Fruit fly (Drosophila melanogaster) whole organism, pupa: ENCODE results near the gene Smu1.
A peak's percentile ranks its signal among the peaks of the same experiment; 100 is the strongest.

Experiments
- CG10348 ChIP-seq: fragments of 200-800 bp; sonication (Bioruptor generic); IDR thresholded peaks from 2 replicates; pipeline ENCODE4 v1.3.6; 2022; ENCODE audit warnings: missing biosample characterization, missing genetic modification characterization
- CG12605 ChIP-seq: fragments of 200-800 bp; sonication (Bioruptor generic); IDR thresholded peaks from 2 replicates; pipeline ENCODE4 v1.3.6; 2022; ENCODE audit warnings: missing biosample characterization, missing genetic modification characterization
- CG13204 ChIP-seq: fragments of 200-800 bp; sonication (Bioruptor generic); optimal IDR thresholded peaks from 2 replicates; lab custom pipeline; 2018; ENCODE audit warnings: missing biosample characterization, mild to moderate bottlenecking, missing genetic modification characterization, moderate library complexity
- CG14655 ChIP-seq: fragments of 200-800 bp; sonication (Bioruptor generic); optimal IDR thresholded peaks from 3 replicates; lab custom pipeline; 2017; ENCODE audit warnings: mild to moderate bottlenecking, missing biosample characterization, missing genetic modification reagents, missing genetic modification characterization
- CG15710 ChIP-seq: fragments of 200-800 bp; sonication (Bioruptor generic); optimal IDR thresholded peaks from 2 replicates; lab custom pipeline; 2018; ENCODE audit warnings: missing biosample characterization, mild to moderate bottlenecking, missing genetic modification characterization, moderate library complexity
- CG17806 ChIP-seq: fragments of 200-800 bp; sonication (Bioruptor generic); optimal IDR thresholded peaks from 2 replicates; lab custom pipeline; 2018; ENCODE audit warnings: missing biosample characterization, mild to moderate bottlenecking, missing genetic modification characterization, moderate library complexity
- CG32121 ChIP-seq: fragments of 200-800 bp; sonication (Bioruptor generic); IDR thresholded peaks from 2 replicates; pipeline ENCODE4 v1.3.6; 2022; ENCODE audit warnings: missing biosample characterization, missing genetic modification characterization
- CG34367 ChIP-seq: fragments of 200-800 bp; sonication (Bioruptor generic); optimal IDR thresholded peaks from 2 replicates; lab custom pipeline; 2018; ENCODE audit warnings: missing biosample characterization, mild to moderate bottlenecking, missing genetic modification characterization
- CG4496 ChIP-seq: fragments of 200-800 bp; sonication (Bioruptor generic); IDR thresholded peaks from 3 replicates; pipeline ENCODE4 v1.3.6; 2022; ENCODE audit warnings: missing biosample characterization, missing genetic modification characterization
- CG8159 ChIP-seq: fragments of 200-800 bp; sonication (Bioruptor generic); optimal IDR thresholded peaks from 3 replicates; lab custom pipeline; 2018; ENCODE audit warnings: missing biosample characterization, mild to moderate bottlenecking, missing genetic modification characterization, moderate library complexity
- CG8301 ChIP-seq: fragments of 200-800 bp; sonication (Bioruptor generic); optimal IDR thresholded peaks from 2 replicates; lab custom pipeline; 2018; ENCODE audit warnings: missing biosample characterization, mild to moderate bottlenecking, missing genetic modification characterization
- CG9948 ChIP-seq: fragments of 200-800 bp; sonication (Bioruptor generic); optimal IDR thresholded peaks from 2 replicates; lab custom pipeline; 2018; ENCODE audit warnings: missing biosample characterization, mild to moderate bottlenecking, missing genetic modification characterization, moderate library complexity
- D1 ChIP-seq: fragments of 200-800 bp; sonication (Bioruptor generic); optimal IDR thresholded peaks from 2 replicates; lab custom pipeline; 2018; ENCODE audit warnings: missing biosample characterization, mild to moderate bottlenecking, missing genetic modification characterization, moderate library complexity
- EcR ChIP-seq: fragments of 200-800 bp; sonication (Bioruptor generic); optimal IDR thresholded peaks from 3 replicates; lab custom pipeline; 2019; ENCODE audit warnings: missing biosample characterization, missing genetic modification characterization, mild to moderate bottlenecking, moderate library complexity, missing genetic modification reagents
- Ets98B ChIP-seq: fragments of 200-800 bp; sonication (Bioruptor generic); IDR thresholded peaks from 2 replicates; pipeline ENCODE4 v1.3.6; 2022; ENCODE audit warnings: missing biosample characterization, missing genetic modification characterization
- Pif1A ChIP-seq: fragments of 200-800 bp; sonication (Bioruptor generic); optimal IDR thresholded peaks from 3 replicates; lab custom pipeline; 2016; ENCODE audit warnings: missing biosample characterization, missing genetic modification characterization
- Pif1B ChIP-seq: fragments of 200-800 bp; sonication (Bioruptor generic); optimal IDR thresholded peaks from 3 replicates; lab custom pipeline; 2016; ENCODE audit warnings: missing biosample characterization, missing genetic modification characterization
- Snoo ChIP-seq: fragments of 200-800 bp; sonication (Bioruptor generic); optimal IDR thresholded peaks from 3 replicates; lab custom pipeline; 2017; ENCODE audit warnings: missing biosample characterization, mild to moderate bottlenecking, missing genetic modification characterization, inconsistent platforms
- fd96Ca ChIP-seq: fragments of 200-800 bp; sonication (Bioruptor generic); IDR thresholded peaks from 3 replicates; pipeline ENCODE4 v1.3.6; 2022; ENCODE audit warnings: missing biosample characterization, missing genetic modification characterization
- gl ChIP-seq: fragments of 200-800 bp; sonication (Bioruptor generic); optimal IDR thresholded peaks from 2 replicates; lab custom pipeline; 2018; ENCODE audit warnings: missing biosample characterization, mild to moderate bottlenecking, missing genetic modification characterization
- rn ChIP-seq: fragments of 200-800 bp; sonication (Bioruptor generic); IDR thresholded peaks from 2 replicates; pipeline ENCODE4 v1.3.6; 2022; ENCODE audit warnings: missing biosample characterization, missing genetic modification characterization

The Smu1 gene

DNA sequence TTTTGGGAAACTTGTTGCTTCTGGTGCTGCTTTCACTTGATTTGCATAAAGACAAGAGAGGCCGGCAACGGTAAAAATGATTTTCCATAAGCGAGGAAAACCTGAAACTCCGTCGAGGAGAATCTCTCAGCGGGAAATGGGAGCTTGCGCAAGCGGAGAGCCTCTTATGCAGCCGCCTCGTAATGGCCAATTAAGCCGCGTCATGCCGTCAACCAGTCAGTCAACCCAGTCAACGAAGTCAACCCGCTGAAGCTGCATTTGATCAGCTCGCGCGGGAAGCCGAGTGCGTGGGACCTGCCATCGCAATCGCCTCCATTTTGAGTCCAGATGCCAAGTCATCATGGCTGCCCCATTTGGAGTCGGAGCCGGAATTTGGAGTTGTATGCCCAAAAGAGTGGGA is 12.0 kb upstream of the Smu1 start:
- TF ChIP-seq CG4496 (GFP tag; lab: Robert Waterston, UW) = 0 out of 3 replicates have a peak, but pooled peaks have one; percentile 47
- TF ChIP-seq Pif1B (GFP tag; lab: Kevin White, UChicago) = no peak

DNA sequence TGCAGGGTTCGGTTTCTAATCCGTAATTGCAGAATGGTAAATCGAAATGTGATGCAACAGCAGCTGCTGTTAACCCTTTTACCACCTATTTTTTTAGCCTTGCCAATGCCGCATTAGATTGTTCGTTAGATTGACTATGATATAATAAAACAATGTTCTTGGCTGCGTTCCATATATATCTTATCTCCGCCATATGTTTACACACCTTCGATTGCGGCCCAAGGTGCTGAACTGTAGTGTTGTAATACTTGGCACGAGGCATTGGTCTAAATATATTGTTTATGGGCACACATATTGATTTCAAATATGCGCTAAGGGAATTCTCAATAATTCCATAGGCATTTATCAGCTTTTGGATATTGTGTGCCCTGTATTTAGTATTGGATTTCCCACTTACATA is 10.6 kb upstream of the Smu1 start:
- TF ChIP-seq CG15710 (tag; lab: Kevin White, UChicago) (no peak), CG34367 (tag; lab: Kevin White, UChicago) (no peak), D1 (tag; lab: Kevin White, UChicago) (no peak), gl (tag; lab: Kevin White, UChicago) (no peak), CG14655 (no peak), CG13204 (no peak), rn (GFP tag; lab: Robert Waterston, UW) (no peak), CG17806 (tag; lab: Kevin White, UChicago) (no peak), Snoo (tag; lab: Kevin White, UChicago) (no peak), fd96Ca (no peak), Pif1B (GFP tag; lab: Kevin White, UChicago) (no peak), CG9948 (tag; lab: Kevin White, UChicago) (no peak), EcR (no peak), CG8301 (tag; lab: Kevin White, UChicago) (no peak), CG12605 (no peak)

DNA sequence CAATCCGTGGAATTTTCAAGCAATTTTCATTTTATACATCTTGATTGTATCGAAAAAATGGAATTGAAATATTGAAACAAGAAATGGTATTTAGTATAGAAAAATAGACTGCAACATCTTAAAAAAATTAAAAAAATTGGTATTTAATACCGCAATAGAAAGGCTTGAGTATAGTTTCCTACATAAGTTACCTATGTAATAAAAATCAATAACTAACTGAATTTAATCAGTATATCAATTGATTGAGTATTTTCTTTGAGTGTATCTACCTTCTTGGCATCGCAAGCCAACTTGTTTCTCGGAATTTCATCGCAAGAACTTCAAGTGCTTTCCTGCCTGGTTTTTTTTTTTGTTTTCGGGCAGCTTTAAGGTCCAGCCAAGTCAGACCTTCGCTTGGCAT is 9.4 kb upstream of the Smu1 start:
- TF ChIP-seq CG13204 (no peak), Pif1A (GFP tag; lab: Kevin White, UChicago) (peak; percentile 56), EcR (no peak), CG9948 (tag; lab: Kevin White, UChicago) (peak; percentile 84), CG32121 (GFP tag; lab: Robert Waterston, UW) (no peak), CG14655 (peak; percentile 79), CG8159 (tag; lab: Kevin White, UChicago) (peak; percentile 86), CG17806 (tag; lab: Kevin White, UChicago) (peak; percentile 78), rn (GFP tag; lab: Robert Waterston, UW) (no peak), Ets98B (GFP tag; lab: Robert Waterston, UW) (no peak), Pif1B (GFP tag; lab: Kevin White, UChicago) (peak; percentile 47), CG34367 (tag; lab: Kevin White, UChicago) (peak; percentile 65), CG8301 (tag; lab: Kevin White, UChicago) (peak; percentile 61), gl (tag; lab: Kevin White, UChicago) (peak; percentile 16), CG15710 (tag; lab: Kevin White, UChicago) (peak; percentile 78), CG10348 (GFP tag; lab: Robert Waterston, UW) (no peak), CG4496 (GFP tag; lab: Robert Waterston, UW) (no peak), Snoo (tag; lab: Kevin White, UChicago) (peak; percentile 53)

DNA sequence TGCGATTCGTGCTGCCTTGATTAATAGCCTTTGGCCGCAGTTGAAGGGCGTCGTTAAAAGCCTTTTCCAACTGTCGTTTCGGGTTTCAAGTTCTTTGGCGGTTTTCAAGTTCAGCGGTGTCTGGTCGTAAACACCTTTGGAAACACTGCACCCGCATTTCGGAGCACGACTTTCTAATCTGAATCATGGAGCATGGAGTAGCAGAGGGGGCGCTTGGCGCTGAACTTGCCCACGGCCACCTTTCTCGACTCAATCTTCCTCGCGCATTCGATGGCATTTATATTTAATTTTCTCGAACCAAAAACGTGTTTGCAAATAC is 8.7 kb upstream of the Smu1 start:
- TF ChIP-seq CG4496 (GFP tag; lab: Robert Waterston, UW) = no peak
- no peak for TF ChIP-seq EcR
- no peak for TF ChIP-seq fd96Ca
- no peak for TF ChIP-seq CG12605
- TF ChIP-seq rn (GFP tag; lab: Robert Waterston, UW) = no peak
- TF ChIP-seq CG8159 (tag; lab: Kevin White, UChicago) = no peak
- TF ChIP-seq Snoo (tag; lab: Kevin White, UChicago) = no peak
- no peak for TF ChIP-seq CG32121 (GFP tag; lab: Robert Waterston, UW)
- no peak for TF ChIP-seq Ets98B (GFP tag; lab: Robert Waterston, UW)
- TF ChIP-seq Pif1A (GFP tag; lab: Kevin White, UChicago) = no peak
- TF ChIP-seq CG10348 (GFP tag; lab: Robert Waterston, UW) = no peak
- TF ChIP-seq D1 (tag; lab: Kevin White, UChicago) = no peak
- TF ChIP-seq gl (tag; lab: Kevin White, UChicago) = no peak
- no peak for TF ChIP-seq CG8301 (tag; lab: Kevin White, UChicago)

DNA sequence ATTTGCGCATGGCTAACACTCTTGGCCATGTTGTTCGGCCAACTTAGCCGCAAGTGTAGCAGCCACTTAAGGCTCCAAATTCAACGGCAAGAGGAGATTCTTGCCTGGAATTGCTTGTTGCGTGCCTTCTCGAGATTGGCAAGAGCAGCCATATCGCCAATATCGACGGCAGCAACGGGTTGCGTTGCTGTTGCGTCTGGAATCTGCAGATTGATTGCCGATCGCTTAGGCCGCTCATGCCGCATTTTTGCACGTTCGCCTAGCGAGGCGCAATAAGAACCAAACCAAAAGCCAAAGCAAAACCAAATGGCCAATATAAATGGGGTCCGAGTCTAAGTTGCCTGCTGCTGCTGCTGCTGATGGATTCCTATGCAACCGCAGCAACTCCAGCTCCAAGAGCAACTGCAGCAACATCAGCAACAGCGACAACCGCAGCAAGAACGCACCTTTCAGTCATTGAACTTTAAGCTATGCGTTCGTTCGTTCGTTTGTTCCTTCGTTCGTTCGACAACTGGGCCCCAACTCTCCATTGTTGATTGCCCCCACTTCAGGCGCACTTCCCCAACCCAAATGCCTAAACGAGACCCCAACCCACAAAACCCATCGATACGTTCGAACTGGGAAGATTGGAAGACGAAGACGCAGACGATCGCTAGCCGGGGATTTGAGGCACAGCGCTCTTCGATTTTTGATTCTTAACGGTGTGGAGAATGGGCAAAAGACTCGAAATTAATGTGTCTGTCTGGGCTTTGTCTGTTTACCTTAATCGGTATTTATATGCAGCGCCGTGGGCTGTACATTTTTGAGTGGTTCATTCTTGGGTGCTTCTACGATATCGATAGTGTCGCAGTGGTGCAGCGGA is 8.1 kb upstream of the Smu1 start:
- TF ChIP-seq EcR (peak; percentile 86), fd96Ca (no peak)

DNA sequence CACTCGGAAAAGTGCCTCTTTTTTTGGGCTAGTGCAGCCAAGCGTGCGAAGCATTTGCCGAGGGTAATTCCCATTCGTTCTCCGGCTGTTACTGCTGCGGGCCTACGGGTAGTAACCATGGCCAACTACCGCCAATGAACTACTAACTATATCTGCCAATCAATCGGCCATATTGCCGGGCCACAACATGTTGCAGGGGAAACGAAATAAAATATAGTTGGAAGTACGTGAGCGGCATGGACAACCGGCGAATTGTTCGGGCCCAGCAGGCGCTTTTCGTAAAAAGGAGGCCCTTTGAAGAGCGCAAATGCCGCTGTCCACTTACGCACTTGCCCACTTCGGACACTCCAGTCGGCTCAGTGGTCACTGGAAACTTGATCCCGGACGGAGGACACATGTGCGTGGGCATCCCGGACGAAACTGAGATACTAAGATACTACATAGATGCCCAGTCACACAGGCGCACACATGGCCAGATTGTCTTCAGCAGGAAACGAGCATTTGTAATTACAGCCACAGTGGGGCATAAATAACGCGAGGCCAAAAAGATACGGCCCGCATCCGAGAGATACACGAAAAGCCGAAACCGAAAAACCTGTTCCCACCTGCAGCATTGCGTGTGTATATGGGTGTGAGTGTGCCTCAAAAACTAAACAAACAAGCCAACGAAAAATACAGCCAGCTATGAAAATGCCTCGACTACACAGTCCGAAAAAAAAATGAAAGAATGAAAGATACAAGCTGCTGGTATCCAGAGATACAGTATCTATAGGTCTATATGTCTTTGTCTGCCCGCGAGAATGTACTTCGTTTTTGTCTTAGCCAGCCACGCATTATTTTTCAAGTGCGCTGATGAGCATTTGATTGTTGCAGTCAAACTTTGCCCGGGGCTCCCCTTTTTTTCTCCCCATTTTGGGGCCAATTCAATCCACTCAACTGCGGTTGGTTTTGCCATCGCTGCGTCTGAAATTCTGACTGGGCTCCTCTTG is 6.6 kb upstream of the Smu1 start:
- TF ChIP-seq CG17806 (tag; lab: Kevin White, UChicago) = peak; percentile 38
- no peak for TF ChIP-seq rn (GFP tag; lab: Robert Waterston, UW)
- TF ChIP-seq EcR = no peak
- peak; percentile 61 for TF ChIP-seq CG14655
- TF ChIP-seq CG13204 = no peak
- peak; percentile 23; the same call in 1 of the 2 replicates for TF ChIP-seq CG32121 (GFP tag; lab: Robert Waterston, UW)
- TF ChIP-seq CG8301 (tag; lab: Kevin White, UChicago) = peak; percentile 58
- no peak for TF ChIP-seq Ets98B (GFP tag; lab: Robert Waterston, UW)
- no peak for TF ChIP-seq D1 (tag; lab: Kevin White, UChicago)
- TF ChIP-seq fd96Ca = peak; percentile 46; the same call in 1 of the 3 replicates
- TF ChIP-seq Snoo (tag; lab: Kevin White, UChicago) = no peak
- TF ChIP-seq Pif1A (GFP tag; lab: Kevin White, UChicago) = peak; percentile 13
- TF ChIP-seq CG34367 (tag; lab: Kevin White, UChicago) = no peak
- TF ChIP-seq CG9948 (tag; lab: Kevin White, UChicago) = no peak
- TF ChIP-seq CG4496 (GFP tag; lab: Robert Waterston, UW) = peak; percentile 56; the same call in 1 of the 3 replicates
- peak; percentile 46 for TF ChIP-seq CG8159 (tag; lab: Kevin White, UChicago)
- no peak for TF ChIP-seq CG12605
- TF ChIP-seq CG15710 (tag; lab: Kevin White, UChicago) = peak; percentile 36
- TF ChIP-seq Pif1B (GFP tag; lab: Kevin White, UChicago) = peak; percentile 8
- no peak for TF ChIP-seq CG10348 (GFP tag; lab: Robert Waterston, UW)
- no peak for TF ChIP-seq gl (tag; lab: Kevin White, UChicago)
